Fruit fly (Drosophila melanogaster) whole organism, wandering third instar larva: Measurements from ENCODE around the gene wapl.

Source experiments
- Abd-B ChIP-seq: fragments of >200 bp; optimal IDR thresholded peaks from 2 replicates; lab custom pipeline; 2017; ENCODE audit warnings: missing biosample characterization, missing genetic modification characterization
- CG9705 ChIP-seq: fragments of 200-800 bp; sonication (Bioruptor generic); optimal IDR thresholded peaks from 2 replicates; lab custom pipeline; 2018; ENCODE audit warnings: missing biosample characterization, mild to moderate bottlenecking, missing genetic modification characterization
- CrebA ChIP-seq: fragments of 200-800 bp; sonication (Bioruptor generic); optimal IDR thresholded peaks from 2 replicates; lab custom pipeline; 2016; ENCODE audit warnings: missing biosample characterization, mild to moderate bottlenecking, missing genetic modification characterization, borderline replicate concordance
- Dfd ChIP-seq: fragments of >200 bp; optimal IDR thresholded peaks from 2 replicates; lab custom pipeline; 2017; ENCODE audit warnings: missing biosample characterization, missing genetic modification characterization
- Dif ChIP-seq: fragments of 200-275, 200-300 bp; sonication (Bioruptor generic); optimal IDR thresholded peaks from 2 replicates; lab custom pipeline; 2018; ENCODE audit warnings: missing biosample characterization, missing genetic modification characterization; ENCODE audit not compliant: partially characterized antibody
- GATAd ChIP-seq: sonication (Bioruptor generic); optimal IDR thresholded peaks from 2 replicates; lab custom pipeline; 2016; ENCODE audit warnings: missing biosample characterization, missing genetic modification characterization
- HLH106 ChIP-seq: fragments of 200-800 bp; optimal IDR thresholded peaks from 3 replicates; lab custom pipeline; 2019; ENCODE audit warnings: missing biosample characterization, mild to moderate bottlenecking, missing genetic modification characterization, moderate library complexity
- Hnf4 ChIP-seq: fragments of 200-800 bp; sonication (Bioruptor generic); optimal IDR thresholded peaks from 2 replicates; lab custom pipeline; 2016; ENCODE audit warnings: missing biosample characterization, mild to moderate bottlenecking, missing genetic modification characterization
- Hr78 ChIP-seq: fragments of >200 bp; optimal IDR thresholded peaks from 2 replicates; lab custom pipeline; 2017; ENCODE audit warnings: missing biosample characterization, missing genetic modification characterization
- Jra ChIP-seq: sonication (Bioruptor generic); optimal IDR thresholded peaks from 2 replicates; lab custom pipeline; 2016; ENCODE audit warnings: missing biosample characterization, missing genetic modification characterization
- Mio ChIP-seq: sonication (Bioruptor generic); optimal IDR thresholded peaks from 2 replicates; lab custom pipeline; 2016; ENCODE audit warnings: missing biosample characterization, missing genetic modification characterization
- Myc ChIP-seq: fragments of >200 bp; optimal IDR thresholded peaks from 2 replicates; lab custom pipeline; 2017
- OdsH ChIP-seq: fragments of 200-800 bp; sonication (Bioruptor generic); optimal IDR thresholded peaks from 2 replicates; lab custom pipeline; 2016; ENCODE audit warnings: missing biosample characterization, mild to moderate bottlenecking, missing genetic modification characterization
- Rel ChIP-seq, 2 experiments: fragments of 200-800 bp; sonication (Bioruptor generic) in 1 of 2; optimal IDR thresholded peaks; 2 replicates in 1 of 2; 3 replicates in 1 of 2; lab custom pipeline; 2016 to 2019; ENCODE audit warnings: mild to moderate bottlenecking in 2 of 2, missing biosample characterization in 2 of 2, missing genetic modification characterization in 2 of 2, moderate library complexity in 1 of 2
- Sp1 ChIP-seq: fragments of 200-800 bp; sonication (Bioruptor generic); optimal IDR thresholded peaks from 3 replicates; lab custom pipeline; 2019; ENCODE audit warnings: missing biosample characterization, mild to moderate bottlenecking, missing genetic modification characterization, moderate library complexity
- Vsx2 ChIP-seq: fragments of 200-300, 225-300 bp; sonication (Bioruptor generic); optimal IDR thresholded peaks from 2 replicates; lab custom pipeline; 2018; ENCODE audit warnings: missing biosample characterization, missing genetic modification characterization; ENCODE audit not compliant: partially characterized antibody
- br ChIP-seq: fragments of 200-800 bp; sonication (Bioruptor generic); optimal IDR thresholded peaks from 2 replicates; lab custom pipeline; 2016; ENCODE audit warnings: missing biosample characterization, missing genetic modification characterization
- dmrt93B ChIP-seq: fragments of 200-800 bp; sonication (Bioruptor generic); optimal IDR thresholded peaks from 2 replicates; lab custom pipeline; 2018; ENCODE audit warnings: missing biosample characterization, mild to moderate bottlenecking, missing genetic modification characterization
- dsf ChIP-seq: sonication (Bioruptor generic); optimal IDR thresholded peaks from 2 replicates; lab custom pipeline; 2016; ENCODE audit warnings: missing biosample characterization, missing genetic modification characterization, borderline replicate concordance
- ey ChIP-seq: fragments of 200-800 bp; sonication (Bioruptor generic); optimal IDR thresholded peaks from 2 replicates; lab custom pipeline; 2016; ENCODE audit warnings: missing biosample characterization, missing genetic modification characterization
- foxo ChIP-seq, 2 experiments: fragments of 200-800 bp; sonication (Bioruptor generic); optimal IDR thresholded peaks; 2 replicates in 1 of 2; 3 replicates in 1 of 2; lab custom pipeline; 2016 to 2017; ENCODE audit warnings: missing biosample characterization in 2 of 2, missing genetic modification characterization in 2 of 2
- fru ChIP-seq: fragments of 200-800 bp; sonication (Bioruptor generic); optimal IDR thresholded peaks from 3 replicates; lab custom pipeline; 2016; ENCODE audit warnings: missing biosample characterization, mild to moderate bottlenecking, missing genetic modification characterization
- jim ChIP-seq: fragments of 175-275, 200-325 bp; sonication (Bioruptor generic); optimal IDR thresholded peaks from 2 replicates; lab custom pipeline; 2016; ENCODE audit warnings: missing biosample characterization, mild to moderate bottlenecking, missing genetic modification characterization
- pan ChIP-seq: fragments of >200 bp; optimal IDR thresholded peaks from 2 replicates; lab custom pipeline; 2017
- psq ChIP-seq: fragments of 200-800 bp; sonication (Bioruptor generic); optimal IDR thresholded peaks from 3 replicates; lab custom pipeline; 2017; ENCODE audit warnings: missing biosample characterization, mild to moderate bottlenecking, missing genetic modification characterization, moderate library complexity
- rgr ChIP-seq: fragments of 200-800 bp; sonication (Bioruptor generic); optimal IDR thresholded peaks from 3 replicates; lab custom pipeline; 2016; ENCODE audit warnings: missing biosample characterization, mild to moderate bottlenecking, missing genetic modification characterization
- sv ChIP-seq: fragments of 200-800 bp; sonication (Bioruptor generic); optimal IDR thresholded peaks from 3 replicates; lab custom pipeline; 2016; ENCODE audit warnings: missing biosample characterization, missing genetic modification characterization
- usp ChIP-seq: fragments of >200 bp; optimal IDR thresholded peaks from 2 replicates; lab custom pipeline; 2017; ENCODE audit warnings: missing biosample characterization, missing genetic modification characterization

Gene wapl

dm6 chrX:2186555-2186954 is 27.8 kb upstream of the wapl start, which contains the start of gene CG17777:
Gene CG17777 (plus strand): TSS chrX:2186855.
- no peak for TF ChIP-seq Myc
- no peak for TF ChIP-seq Hnf4 (GFP tag; lab: Kevin White, UChicago)
- TF ChIP-seq usp (GFP tag; lab: Kevin White, UChicago): no peak
- no peak for TF ChIP-seq Hr78
- no peak for TF ChIP-seq foxo (GFP tag; optimal IDR thresholded peaks at IDR 0.05; lab: Kevin White, UChicago)

- TF ChIP-seq foxo (GFP tag; optimal IDR thresholded peaks at IDR 0.05; lab: Kevin White, UChicago): peak in 1 of 2 experiments; percentile 13
- TF ChIP-seq OdsH: no peak
- TF ChIP-seq Jra (GFP tag; lab: Kevin White, UChicago): no peak
- TF ChIP-seq Sp1: peak; percentile 1
- peak; percentile 27 for TF ChIP-seq HLH106 (tag; lab: Kevin White, UChicago)
- TF ChIP-seq rgr: peak; percentile 8
- peak; percentile 97 for TF ChIP-seq Myc
- TF ChIP-seq Rel (GFP tag; optimal IDR thresholded peaks at IDR 0.05; lab: Kevin White, UChicago): no peak
- TF ChIP-seq Rel (tag; optimal IDR thresholded peaks at IDR 0.05; lab: Kevin White, UChicago): peak; percentile 55
- TF ChIP-seq fru: no peak
These were observed 25.8 kb upstream of the wapl start, which contains the start of the genes Nmd3 and CG17776 for dm6 chrX:2184563-2184962. Gene Nmd3 (minus strand): TSS chrX:2184668. Gene CG17776 (plus strand): TSS chrX:2184725.

dm6 chrX:2180750-2181261 is 22.0 kb upstream of the wapl start, which contains the start of gene pn:
Gene pn (plus strand): TSS chrX:2181211.
- no peak for TF ChIP-seq rgr
- TF ChIP-seq Rel (GFP tag; optimal IDR thresholded peaks at IDR 0.05; lab: Kevin White, UChicago): no peak
- peak; percentile 20 for TF ChIP-seq Rel (tag; optimal IDR thresholded peaks at IDR 0.05; lab: Kevin White, UChicago)
- TF ChIP-seq pan (lab: Kevin White, UChicago): no peak
- TF ChIP-seq CrebA: no peak
- no peak for TF ChIP-seq Mio
- TF ChIP-seq Myc: peak; percentile 71

DNA sequence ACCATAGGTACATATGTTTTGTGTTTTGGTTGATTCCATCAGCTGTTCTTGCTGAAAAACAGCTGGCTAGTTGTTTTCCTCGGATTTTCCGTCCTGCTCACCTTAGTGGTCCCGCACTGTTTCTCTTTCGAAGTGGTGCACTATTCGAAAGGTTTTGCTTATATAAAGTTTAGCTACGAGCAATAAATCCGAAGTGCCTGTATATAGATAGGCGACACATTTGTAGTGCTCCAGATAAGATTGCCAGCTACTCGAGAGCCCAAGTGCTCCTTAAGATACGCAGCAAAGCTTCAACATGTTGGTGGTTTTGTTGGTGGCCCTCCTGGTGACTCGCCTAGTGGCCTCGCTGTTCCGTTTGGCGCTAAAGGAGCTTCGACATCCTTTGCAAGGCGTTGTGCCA is 20.0 kb upstream of the wapl start, which contains the start of gene Cyp4ae1:
Gene Cyp4ae1 (plus strand): TSS at position 206 of the 400 bp plus-strand sequence.
- TF ChIP-seq HLH106 (tag; lab: Kevin White, UChicago) (no peak), Hnf4 (GFP tag; lab: Kevin White, UChicago) (no peak), br (no peak), fru (no peak), dsf (GFP tag; lab: Kevin White, UChicago) (no peak), Rel (GFP tag; optimal IDR thresholded peaks at IDR 0.05; lab: Kevin White, UChicago) (no peak), Rel (tag; optimal IDR thresholded peaks at IDR 0.05; lab: Kevin White, UChicago) (no peak), jim (no peak), Dif (GFP tag; lab: Kevin White, UChicago) (no peak), Abd-B (GFP tag; lab: Kevin White, UChicago) (no peak), sv (GFP tag; lab: Kevin White, UChicago) (no peak), GATAd (GFP tag; lab: Kevin White, UChicago) (no peak), CG9705 (GFP tag; lab: Kevin White, UChicago) (no peak), ey (no peak)
- TF ChIP-seq, all 38 proteins: peak for 0

- no peak for TF ChIP-seq Vsx2 (GFP tag; lab: Kevin White, UChicago)
- no peak for TF ChIP-seq Dfd (GFP tag; lab: Kevin White, UChicago)
- no peak for TF ChIP-seq Hnf4 (GFP tag; lab: Kevin White, UChicago)
- no peak for TF ChIP-seq ey
- TF ChIP-seq HLH106 (tag; lab: Kevin White, UChicago): no peak
- TF ChIP-seq CG9705 (GFP tag; lab: Kevin White, UChicago): no peak
- TF ChIP-seq Dif (GFP tag; lab: Kevin White, UChicago): no peak
- TF ChIP-seq Sp1: no peak
- no peak for TF ChIP-seq Hr78
- no peak for TF ChIP-seq psq (GFP tag; lab: Kevin White, UChicago)
- no peak for TF ChIP-seq sv (GFP tag; lab: Kevin White, UChicago)
- no peak for TF ChIP-seq usp (GFP tag; lab: Kevin White, UChicago)
These were observed 17.2 kb upstream of the wapl start, which contains the start of gene Cyp4d2 for dm6 chrX:2175956-2176469. Gene Cyp4d2 (plus strand): TSS chrX:2176006.

dm6 chrX:2175265-2175795 is 16.5 kb upstream of the wapl start, which contains the start of gene Cyp4d14:
Gene Cyp4d14 (minus strand): TSS chrX:2175315.
- TF ChIP-seq Hr78 (no peak), HLH106 (tag; lab: Kevin White, UChicago) (no peak), ey (no peak), dmrt93B (no peak)
